Worm (Caenorhabditis elegans) whole organism, mixed stage, embryonic: ENCODE results near the gene M7.8.

Experiments used
- bed-3 ChIP-seq: fragments of 200-800 bp; sonication (Bioruptor generic); optimal IDR thresholded peaks from 3 replicates; lab custom pipeline; 2018; ENCODE audit warnings: mild to moderate bottlenecking, missing genetic modification characterization, moderate library complexity, missing compliant biosample characterization
- ces-1 ChIP-seq: fragments of 150-350 bp; optimal IDR thresholded peaks from 2 replicates; lab custom pipeline; 2014; ENCODE audit warnings: missing biosample characterization, missing genetic modification reagents, missing genetic modification characterization
- lin-13 ChIP-seq: fragments of 150-350 bp; optimal IDR thresholded peaks from 2 replicates; lab custom pipeline; 2014; ENCODE audit warnings: missing biosample characterization, missing genetic modification characterization
- nhr-12 ChIP-seq: fragments of 150-350 bp; optimal IDR thresholded peaks from 2 replicates; lab custom pipeline; 2014; ENCODE audit warnings: missing biosample characterization, missing genetic modification characterization
- nhr-237 ChIP-seq: fragments of 150-350 bp; optimal IDR thresholded peaks from 2 replicates; lab custom pipeline; 2014; ENCODE audit warnings: missing biosample characterization, missing genetic modification characterization
- nhr-76 ChIP-seq: sonication (generic microtip); optimal IDR thresholded peaks from 2 replicates; lab custom pipeline; 2017; ENCODE audit warnings: missing biosample characterization, missing genetic modification characterization
- snpc-4 ChIP-seq: fragments of 150-350 bp; optimal IDR thresholded peaks from 2 replicates; lab custom pipeline; 2014; ENCODE audit warnings: missing biosample characterization, missing genetic modification characterization
- tbx-8 ChIP-seq: fragments of 200-800 bp; sonication (Bioruptor generic); optimal IDR thresholded peaks from 2 replicates; lab custom pipeline; 2018; ENCODE audit warnings: mild to moderate bottlenecking, missing genetic modification characterization, moderate library complexity, missing compliant biosample characterization
- unc-62 ChIP-seq: fragments of 150-350 bp; optimal IDR thresholded peaks from 2 replicates; lab custom pipeline; 2014; ENCODE audit warnings: missing biosample characterization, missing genetic modification reagents, missing genetic modification characterization
- zip-8 ChIP-seq: fragments of 150-350 bp; optimal IDR thresholded peaks from 2 replicates; lab custom pipeline; 2014; ENCODE audit warnings: missing biosample characterization, missing genetic modification characterization
- ztf-11 ChIP-seq: fragments of 150-350 bp; optimal IDR thresholded peaks from 2 replicates; lab custom pipeline; 2014; ENCODE audit warnings: missing biosample characterization, missing genetic modification characterization

DNA sequence TGAATTAATAATTGTTTCAGACTA, 30.9 kb upstream of the M7.8 start, which contains the start of gene swsn-4:
- no peak for TF ChIP-seq nhr-237 (tag; lab: Kevin White, UChicago)
- no peak for TF ChIP-seq unc-62 (GFP tag; lab: Kevin White, UChicago)
- no peak for TF ChIP-seq tbx-8 (GFP tag; lab: Kevin White, UChicago)
- no peak for TF ChIP-seq nhr-76 (tag; lab: Kevin White, UChicago)
- no peak for TF ChIP-seq zip-8
- TF ChIP-seq snpc-4 (tag; lab: Kevin White, UChicago), result no peak
- TF ChIP-seq ztf-11 (tag; lab: Kevin White, UChicago), result no peak
- no peak for TF ChIP-seq ces-1
- no peak for TF ChIP-seq bed-3 (GFP tag; lab: Kevin White, UChicago)
- no peak for TF ChIP-seq nhr-12 (tag; lab: Kevin White, UChicago)
- TF ChIP-seq lin-13 (tag; lab: Kevin White, UChicago), result no peak
